Worm (Caenorhabditis elegans) whole organism, L3 larva: ENCODE data around the gene Y42A5A.5.

Experiments used
- ama-1 ChIP-seq: fragments of 150-350 bp; optimal IDR thresholded peaks from 2 replicates; lab custom pipeline; 2018
- daf-12 ChIP-seq: fragments of 150-350 bp; optimal IDR thresholded peaks from 2 replicates; lab custom pipeline; 2014; ENCODE audit warnings: missing biosample characterization, missing genetic modification reagents, missing genetic modification characterization
- lsy-12 ChIP-seq: sonication (generic microtip); optimal IDR thresholded peaks from 2 replicates; lab custom pipeline; 2016; ENCODE audit warnings: mild to moderate bottlenecking, missing genetic modification characterization, missing compliant biosample characterization
- nhr-11 ChIP-seq: fragments of 150-350 bp; optimal IDR thresholded peaks from 2 replicates; lab custom pipeline; 2014; ENCODE audit warnings: missing biosample characterization, missing genetic modification characterization

- TF ChIP-seq ama-1 (lab: Kevin White, UChicago) (no peak), lsy-12 (tag; lab: Kevin White, UChicago) (no peak), nhr-11 (tag; lab: Kevin White, UChicago) (no peak), daf-12 (no peak)
Measured at ce11 chrV:11133516-11133915, 24.0 kb upstream of the Y42A5A.5 start.
